Fruit fly (Drosophila melanogaster) whole organism, prepupa: ENCODE data around the gene rux.

ENCODE experiments used
- Blimp-1 ChIP-seq: fragments of 200-800 bp; sonication (Bioruptor generic); optimal IDR thresholded peaks from 3 replicates; lab custom pipeline; 2017; ENCODE audit warnings: missing biosample characterization, missing genetic modification characterization, mild to moderate bottlenecking, moderate library complexity, missing genetic modification reagents
- CG11294 ChIP-seq: fragments of 200-800 bp; sonication (Bioruptor generic); IDR thresholded peaks from 2 replicates; pipeline ENCODE4 v1.3.6; 2022; ENCODE audit warnings: missing biosample characterization, missing genetic modification characterization
- CG11762 ChIP-seq: fragments of 200-800 bp; sonication (Bioruptor generic); optimal IDR thresholded peaks from 3 replicates; lab custom pipeline; 2016; ENCODE audit warnings: missing biosample characterization, missing genetic modification characterization; ENCODE audit not compliant: insufficient read depth
- CG11902 ChIP-seq: fragments of 200-800 bp; sonication (Bioruptor generic); optimal IDR thresholded peaks from 3 replicates; lab custom pipeline; 2016; ENCODE audit warnings: missing biosample characterization, missing genetic modification characterization
- CG15336 ChIP-seq: fragments of 200-800 bp; sonication (Bioruptor generic); IDR thresholded peaks from 2 replicates; pipeline ENCODE4 v1.3.6; 2022; ENCODE audit warnings: missing biosample characterization, missing genetic modification characterization
- CG16779 ChIP-seq: fragments of 200-800 bp; sonication (Bioruptor generic); optimal IDR thresholded peaks from 3 replicates; lab custom pipeline; 2017; ENCODE audit warnings: missing biosample characterization, mild to moderate bottlenecking, missing genetic modification characterization
- CG31627 ChIP-seq: fragments of 200-800 bp; sonication (Bioruptor generic); optimal IDR thresholded peaks from 3 replicates; lab custom pipeline; 2016; ENCODE audit warnings: missing biosample characterization, missing genetic modification characterization
- CG32006 ChIP-seq: fragments of 200-800 bp; sonication (Bioruptor generic); optimal IDR thresholded peaks from 3 replicates; lab custom pipeline; 2017; ENCODE audit warnings: missing biosample characterization, mild to moderate bottlenecking, missing genetic modification characterization
- CG3919 ChIP-seq: fragments of 200-800 bp; sonication (Bioruptor generic); optimal IDR thresholded peaks from 3 replicates; lab custom pipeline; 2016; ENCODE audit warnings: missing biosample characterization, missing genetic modification characterization
- CG4318 ChIP-seq: fragments of 200-800 bp; sonication (Bioruptor generic); optimal IDR thresholded peaks from 3 replicates; lab custom pipeline; 2017; ENCODE audit warnings: missing biosample characterization, mild to moderate bottlenecking, missing genetic modification characterization
- CG6163 ChIP-seq: fragments of 200-800 bp; sonication (Bioruptor generic); IDR thresholded peaks from 3 replicates; pipeline ENCODE4 v1.3.6; 2022; ENCODE audit warnings: missing biosample characterization, missing genetic modification characterization
- CG6792 ChIP-seq: fragments of 200-800 bp; sonication (Bioruptor generic); optimal IDR thresholded peaks from 3 replicates; lab custom pipeline; 2016; ENCODE audit warnings: missing biosample characterization, missing genetic modification characterization
- CG6808 ChIP-seq: fragments of 200-800 bp; sonication (Bioruptor generic); optimal IDR thresholded peaks from 3 replicates; lab custom pipeline; 2017; ENCODE audit warnings: missing biosample characterization, missing genetic modification characterization, mild to moderate bottlenecking, moderate library complexity, missing genetic modification reagents
- CG6854 ChIP-seq: fragments of 200-800 bp; sonication (Bioruptor generic); optimal IDR thresholded peaks from 2 replicates; lab custom pipeline; 2017; ENCODE audit warnings: missing biosample characterization, mild to moderate bottlenecking, missing genetic modification characterization
- CG7368 ChIP-seq: fragments of 200-800 bp; sonication (Bioruptor generic); optimal IDR thresholded peaks from 3 replicates; lab custom pipeline; 2016; ENCODE audit warnings: missing biosample characterization, missing genetic modification characterization
- CG8119 ChIP-seq: fragments of 200-800 bp; sonication (Bioruptor generic); IDR thresholded peaks from 3 replicates; pipeline ENCODE4 v1.3.6; 2022; ENCODE audit warnings: missing biosample characterization, missing genetic modification characterization
- CG8319 ChIP-seq: fragments of 200-800 bp; sonication (Bioruptor generic); optimal IDR thresholded peaks from 3 replicates; lab custom pipeline; 2016; ENCODE audit warnings: missing biosample characterization, missing genetic modification characterization
- Eip78C ChIP-seq: fragments of 200-800 bp; sonication (Bioruptor generic); peaks from one replicate; lab custom pipeline; 2016; ENCODE audit warnings: missing biosample characterization, missing genetic modification characterization
- Ets21C ChIP-seq: fragments of 200-800 bp; sonication (Bioruptor generic); optimal IDR thresholded peaks from 3 replicates; lab custom pipeline; 2016; ENCODE audit warnings: missing biosample characterization, missing genetic modification characterization
- Gug ChIP-seq: fragments of 200-800 bp; sonication (Bioruptor generic); IDR thresholded peaks from 2 replicates; pipeline ENCODE4 v1.3.6; 2022; ENCODE audit warnings: missing biosample characterization, missing genetic modification characterization
- Hr38 ChIP-seq: sonication (Bioruptor generic); optimal IDR thresholded peaks from 2 replicates; lab custom pipeline; 2016; ENCODE audit warnings: missing biosample characterization, missing genetic modification characterization
- Hr39 ChIP-seq: fragments of 200-800 bp; sonication (Bioruptor generic); optimal IDR thresholded peaks from 2 replicates; lab custom pipeline; 2016; ENCODE audit warnings: missing biosample characterization, missing genetic modification characterization
- Met ChIP-seq: fragments of 200-800 bp; sonication (Bioruptor generic); optimal IDR thresholded peaks from 3 replicates; lab custom pipeline; 2016; ENCODE audit warnings: missing biosample characterization, missing genetic modification characterization
- OdsH ChIP-seq: fragments of 200-800 bp; sonication (Bioruptor generic); optimal IDR thresholded peaks from 3 replicates; lab custom pipeline; 2016; ENCODE audit warnings: missing biosample characterization, missing genetic modification characterization
- Smox ChIP-seq: fragments of 200-800 bp; sonication (Bioruptor generic); optimal IDR thresholded peaks from 3 replicates; lab custom pipeline; 2016; ENCODE audit warnings: missing biosample characterization, missing genetic modification characterization
- Sox102F ChIP-seq: fragments of 200-800 bp; sonication (Bioruptor generic); optimal IDR thresholded peaks from 2 replicates; lab custom pipeline; 2016; ENCODE audit warnings: missing biosample characterization, mild to moderate bottlenecking, missing genetic modification characterization
- achi ChIP-seq: fragments of 200-800 bp; sonication (Bioruptor generic); optimal IDR thresholded peaks from 3 replicates; lab custom pipeline; 2016; ENCODE audit warnings: missing biosample characterization, missing genetic modification characterization
- cyc ChIP-seq: fragments of 200-800 bp; sonication (Bioruptor generic); optimal IDR thresholded peaks from 3 replicates; lab custom pipeline; 2016; ENCODE audit warnings: missing biosample characterization, missing genetic modification characterization
- dsx ChIP-seq: fragments of 200-800 bp; optimal IDR thresholded peaks from 3 replicates; lab custom pipeline; 2019; ENCODE audit warnings: missing biosample characterization, mild to moderate bottlenecking, missing genetic modification characterization, moderate library complexity; ENCODE audit not compliant: poor library complexity, severe bottlenecking
- esn ChIP-seq: fragments of 200-800 bp; sonication (Bioruptor generic); optimal IDR thresholded peaks from 2 replicates; lab custom pipeline; 2016; ENCODE audit warnings: missing biosample characterization, mild to moderate bottlenecking, missing genetic modification characterization, moderate library complexity
- fd85E ChIP-seq: fragments of 200-800 bp; sonication (Bioruptor generic); optimal IDR thresholded peaks from 3 replicates; lab custom pipeline; 2016; ENCODE audit warnings: missing biosample characterization, missing genetic modification characterization
- fkh ChIP-seq: fragments of 200-800 bp; sonication (Bioruptor generic); optimal IDR thresholded peaks from 3 replicates; lab custom pipeline; 2017; ENCODE audit warnings: missing biosample characterization, mild to moderate bottlenecking, missing genetic modification characterization, moderate library complexity
- lz ChIP-seq: fragments of 200-800 bp; sonication (Bioruptor generic); optimal IDR thresholded peaks from 3 replicates; lab custom pipeline; 2016; ENCODE audit warnings: missing biosample characterization, missing genetic modification characterization
- pdm3 ChIP-seq: fragments of 200-800 bp; sonication (Bioruptor generic); optimal IDR thresholded peaks from 3 replicates; lab custom pipeline; 2016; ENCODE audit warnings: missing biosample characterization, missing genetic modification characterization
- salr ChIP-seq, 2 experiments: fragments of 200-800 bp; sonication (Bioruptor generic); optimal IDR thresholded peaks; 3 replicates each; lab custom pipeline; 2016 to 2018; ENCODE audit warnings: missing biosample characterization in 2 of 2, missing genetic modification characterization in 2 of 2, mild to moderate bottlenecking in 1 of 2
- spab ChIP-seq: fragments of 200-800 bp; sonication (Bioruptor generic); optimal IDR thresholded peaks from 2 replicates; lab custom pipeline; 2017; ENCODE audit warnings: missing biosample characterization, mild to moderate bottlenecking, missing genetic modification characterization, missing genetic modification reagents
- ss ChIP-seq, 2 experiments: fragments of 200-800 bp; sonication (Bioruptor generic); optimal IDR thresholded peaks; 2 replicates in 1 of 2; 3 replicates in 1 of 2; lab custom pipeline; 2017 to 2018; ENCODE audit warnings: mild to moderate bottlenecking in 2 of 2, missing biosample characterization in 2 of 2, missing genetic modification characterization in 2 of 2, moderate library complexity in 1 of 2
- svp ChIP-seq: fragments of 200-800 bp; sonication (Bioruptor generic); peaks from one replicate; lab custom pipeline; 2016; ENCODE audit warnings: missing biosample characterization, missing genetic modification characterization
- topi ChIP-seq: fragments of 200-800 bp; sonication (Bioruptor generic); optimal IDR thresholded peaks from 3 replicates; lab custom pipeline; 2016; ENCODE audit warnings: missing biosample characterization, missing genetic modification characterization
- vri ChIP-seq: fragments of 200-800 bp; sonication (Bioruptor generic); optimal IDR thresholded peaks from 3 replicates; lab custom pipeline; 2016; ENCODE audit warnings: missing biosample characterization, mild to moderate bottlenecking, missing genetic modification characterization

The rux gene

dm6 chrX:5995951-5996350 lies 41.6 kb downstream of the rux start:
- TF ChIP-seq svp (GFP tag; lab: Kevin White, UChicago) (peak; percentile 55), Smox (GFP tag; lab: Kevin White, UChicago) (peak; percentile 34), esn (GFP tag; lab: Kevin White, UChicago) (peak; percentile 16), Eip78C (GFP tag; lab: Kevin White, UChicago) (peak; percentile 59), spab (GFP tag; lab: Kevin White, UChicago) (no peak), CG7368 (GFP tag; lab: Kevin White, UChicago) (no peak), Ets21C (GFP tag; lab: Kevin White, UChicago) (no peak), CG32006 (GFP tag; lab: Kevin White, UChicago) (no peak), Gug (no peak), Hr39 (GFP tag; lab: Kevin White, UChicago) (peak; percentile 11), pdm3 (GFP tag; lab: Kevin White, UChicago) (no peak), CG6808 (GFP tag; lab: Kevin White, UChicago) (no peak), CG16779 (tag; lab: Kevin White, UChicago) (no peak), CG8119 (no peak), achi (no peak), CG11294 (GFP tag; lab: Robert Waterston, UW) (no peak), vri (GFP tag; lab: Kevin White, UChicago) (no peak), CG8319 (GFP tag; lab: Kevin White, UChicago) (no peak), CG15336 (GFP tag; lab: Robert Waterston, UW) (0 out of 2 replicates have a peak, but pooled peaks have one; percentile 14), CG6792 (no peak), CG6854 (GFP tag; lab: Kevin White, UChicago) (no peak), fd85E (GFP tag; lab: Kevin White, UChicago) (no peak), cyc (GFP tag; lab: Kevin White, UChicago) (peak; percentile 6), dsx (no peak), Blimp-1 (no peak), CG6163 (GFP tag; lab: Robert Waterston, UW) (0 out of 3 replicates have a peak, but pooled peaks have one; percentile 19), lz (GFP tag; lab: Kevin White, UChicago) (peak; percentile 21), CG11902 (GFP tag; lab: Kevin White, UChicago) (no peak), CG3919 (GFP tag; lab: Kevin White, UChicago) (no peak), Sox102F (GFP tag; lab: Kevin White, UChicago) (no peak), OdsH (GFP tag; lab: Kevin White, UChicago) (no peak), Met (peak; percentile 1), CG31627 (peak; percentile 19), ss (GFP tag; optimal IDR thresholded peaks at IDR 0.05; lab: Kevin White, UChicago) (no peak), Hr38 (GFP tag; lab: Kevin White, UChicago) (no peak), CG11762 (GFP tag; lab: Kevin White, UChicago) (no peak), fkh (GFP tag; lab: Kevin White, UChicago) (no peak), CG4318 (GFP tag; lab: Kevin White, UChicago) (no peak), salr (GFP tag; optimal IDR thresholded peaks at IDR 0.05; lab: Kevin White, UChicago) (no peak), topi (GFP tag; lab: Kevin White, UChicago) (peak; percentile 10)

dm6 chrX:5992767-5993325 lies 44.8 kb downstream of the rux start:
- no peak for TF ChIP-seq Met
- TF ChIP-seq svp (GFP tag; lab: Kevin White, UChicago), result peak; percentile 60
- no peak for TF ChIP-seq Eip78C (GFP tag; lab: Kevin White, UChicago)
- no peak for TF ChIP-seq salr (GFP tag; optimal IDR thresholded peaks at IDR 0.05; lab: Kevin White, UChicago)
